Fruit fly (Drosophila melanogaster) Kc167 (cell line): Measurements from ENCODE around the gene muc.

ENCODE experiments used
- Myc ChIP-seq: fragments of >200 bp; optimal IDR thresholded peaks from 2 replicates; lab custom pipeline; 2017; ENCODE audit warnings: missing external identifiers
- Sin3A ChIP-seq: fragments of >200 bp; optimal IDR thresholded peaks from 2 replicates; lab custom pipeline; 2018; ENCODE audit warnings: missing external identifiers
- h ChIP-seq: fragments of >200 bp; optimal IDR thresholded peaks from 3 replicates; lab custom pipeline; 2018; ENCODE audit warnings: missing external identifiers
- insv ChIP-seq: fragments of >200 bp; optimal IDR thresholded peaks from 3 replicates; lab custom pipeline; 2018; ENCODE audit warnings: missing external identifiers
- psq ChIP-seq: fragments of >200 bp; optimal IDR thresholded peaks from 2 replicates; lab custom pipeline; 2017; ENCODE audit warnings: missing external identifiers
- ttk ChIP-seq: sonication (Bioruptor generic); optimal IDR thresholded peaks from 2 replicates; lab custom pipeline; 2017; ENCODE audit warnings: missing external identifiers

Gene muc

dm6 chr2L:7424282-7424905 lies 2.3 kb upstream of the muc start:
- no peak for TF ChIP-seq Sin3A
- TF ChIP-seq Myc (lab: Kevin White, UChicago) = no peak

- no peak for TF ChIP-seq ttk (lab: Kevin White, UChicago)
- no peak for TF ChIP-seq Sin3A
- TF ChIP-seq insv (lab: Kevin White, UChicago) = no peak
- TF ChIP-seq h = no peak
- no peak for TF ChIP-seq Myc (lab: Kevin White, UChicago)
Measured at dm6 chr2L:7424907-7425689, 1.6 kb upstream of the muc start.

dm6 chr2L:7425690-7426056 lies 993 bp upstream of the muc start:
- TF ChIP-seq psq (lab: Kevin White, UChicago) (no peak), ttk (lab: Kevin White, UChicago) (no peak), insv (lab: Kevin White, UChicago) (no peak), Sin3A (no peak), Myc (lab: Kevin White, UChicago) (no peak), h (no peak)

dm6 chr2L:7427067-7427785 lies 560 bp downstream of the muc start:
- TF ChIP-seq Sin3A = no peak
- TF ChIP-seq insv (lab: Kevin White, UChicago) = no peak
- no peak for TF ChIP-seq psq (lab: Kevin White, UChicago)
- TF ChIP-seq h = no peak
- TF ChIP-seq Myc (lab: Kevin White, UChicago) = no peak
- TF ChIP-seq ttk (lab: Kevin White, UChicago) = no peak

dm6 chr2L:7427786-7428137 lies 1.1 kb downstream of the muc start:
- TF ChIP-seq psq (lab: Kevin White, UChicago) = no peak
- no peak for TF ChIP-seq insv (lab: Kevin White, UChicago)
- no peak for TF ChIP-seq Myc (lab: Kevin White, UChicago)
- TF ChIP-seq ttk (lab: Kevin White, UChicago) = no peak
- TF ChIP-seq Sin3A = no peak
- no peak for TF ChIP-seq h

dm6 chr2L:7430313-7430712 lies 3.6 kb downstream of the muc start:
- TF ChIP-seq ttk (lab: Kevin White, UChicago) (no peak), h (no peak), insv (lab: Kevin White, UChicago) (no peak), Sin3A (no peak), Myc (lab: Kevin White, UChicago) (no peak), psq (lab: Kevin White, UChicago) (no peak)

dm6 chr2L:7431861-7432601 lies 5.4 kb downstream of the muc start:
- TF ChIP-seq Sin3A (no peak), Myc (lab: Kevin White, UChicago) (no peak), h (no peak), ttk (lab: Kevin White, UChicago) (no peak), psq (lab: Kevin White, UChicago) (no peak), insv (lab: Kevin White, UChicago) (no peak)

- TF ChIP-seq h (no peak), Myc (lab: Kevin White, UChicago) (no peak)
Measured at dm6 chr2L:7433337-7433956, 6.8 kb downstream of the muc start, which contains the start of gene CG5958. TSS of gene CG5958 (minus strand) at chr2L:7433516.

- TF ChIP-seq h (no peak), psq (lab: Kevin White, UChicago) (no peak), ttk (lab: Kevin White, UChicago) (no peak), Sin3A (no peak), Myc (lab: Kevin White, UChicago) (no peak), insv (lab: Kevin White, UChicago) (no peak)
Measured at dm6 chr2L:7433957-7434736, 7.5 kb downstream of the muc start.

- no peak for TF ChIP-seq insv (lab: Kevin White, UChicago)
- no peak for TF ChIP-seq Myc (lab: Kevin White, UChicago)
- TF ChIP-seq Sin3A = no peak
- TF ChIP-seq psq (lab: Kevin White, UChicago) = no peak
- TF ChIP-seq h = no peak
- no peak for TF ChIP-seq ttk (lab: Kevin White, UChicago)
Measured at dm6 chr2L:7434737-7435356, 8.2 kb downstream of the muc start.

- TF ChIP-seq ttk (lab: Kevin White, UChicago) (no peak), Myc (lab: Kevin White, UChicago) (no peak), Sin3A (no peak), h (no peak), insv (lab: Kevin White, UChicago) (no peak), psq (lab: Kevin White, UChicago) (no peak)
Measured at dm6 chr2L:7435475-7435874, 8.8 kb downstream of the muc start.
